Fruit fly (Drosophila melanogaster) whole organism: Measurements from ENCODE around the gene CG5355.

Experiments used
- CG8478 ChIP-seq: fragments of >200 bp; optimal IDR thresholded peaks from 2 replicates; lab custom pipeline; 2018; ENCODE audit warnings: inconsistent platforms
- Dll ChIP-seq: fragments of >200 bp; optimal IDR thresholded peaks from 2 replicates; lab custom pipeline; 2017
- EcR ChIP-seq, 2 experiments: fragments of >200 bp; optimal IDR thresholded peaks; 2 replicates each; lab custom pipeline; 2017; ENCODE audit warnings: missing biosample characterization in 2 of 2, missing genetic modification characterization in 2 of 2, missing genetic modification reagents in 2 of 2
- pan ChIP-seq: fragments of >200 bp; optimal IDR thresholded peaks from 2 replicates; lab custom pipeline; 2017
- psq ChIP-seq: fragments of >200 bp; optimal IDR thresholded peaks from 2 replicates; lab custom pipeline; 2017
- usp ChIP-seq: fragments of >200 bp; optimal IDR thresholded peaks from 2 replicates; lab custom pipeline; 2017; ENCODE audit warnings: missing biosample characterization, missing genetic modification characterization, mixed read lengths

Gene CG5355

DNA sequence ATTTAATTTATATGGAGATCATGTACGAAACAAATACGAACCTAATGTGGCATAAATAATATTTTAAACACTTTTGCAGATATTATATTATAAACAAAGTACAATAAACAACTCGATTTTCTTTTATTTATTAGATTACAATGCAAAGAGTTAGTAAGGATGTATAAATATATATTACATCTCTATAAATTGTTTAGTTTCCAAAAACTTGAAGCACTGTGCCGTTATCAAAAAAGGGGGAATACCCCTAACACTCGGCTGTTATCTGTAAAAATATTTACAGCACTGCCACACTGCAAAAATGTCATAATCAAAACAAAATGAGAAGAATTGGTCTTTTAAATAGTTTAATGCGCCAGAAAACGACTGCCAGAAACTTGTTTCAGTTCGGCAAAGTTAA, 15.3 kb upstream of the CG5355 start, which contains the start of gene CG5188:
Gene CG5188 (plus strand): TSS at position 302 of the 400 bp plus-strand sequence.
- TF ChIP-seq Dll (no peak), pan (lab: Kevin White, UChicago) (no peak), psq (no peak), EcR (GFP tag; optimal IDR thresholded peaks at IDR 0.05; lab: Kevin White, UChicago) (no peak), CG8478 (lab: Kevin White, UChicago) (no peak), usp (GFP tag; lab: Kevin White, UChicago) (no peak)

DNA sequence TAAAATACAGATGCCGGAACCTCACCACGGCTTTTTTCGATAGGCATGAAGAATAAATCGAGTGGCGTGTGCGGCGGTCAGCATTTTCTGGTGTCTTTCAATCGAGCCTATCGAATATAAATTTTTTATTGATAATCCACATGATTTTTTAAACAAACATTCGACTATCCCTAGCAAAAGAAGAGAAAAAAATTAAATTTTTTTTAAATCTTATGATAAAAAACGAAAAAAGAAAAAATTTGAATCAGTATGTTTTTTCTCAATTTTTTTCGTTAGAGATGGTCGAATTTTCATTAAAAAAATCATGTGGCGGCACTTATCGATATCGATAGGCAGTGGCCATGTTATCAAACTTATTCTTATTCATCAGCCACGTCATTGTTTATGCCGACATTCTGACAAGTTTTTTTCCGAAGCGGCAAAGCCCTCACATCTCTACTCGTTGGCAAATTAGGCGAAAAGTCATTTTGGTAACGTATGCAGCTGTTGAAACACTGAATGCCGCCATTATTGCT, 13.3 kb upstream of the CG5355 start, which contains the start of the genes SmB and KdelR:
Gene SmB (minus strand): TSS at position 94 of the 515 bp plus-strand sequence.
Gene KdelR (plus strand): TSS at position 354 of the 515 bp plus-strand sequence.
- TF ChIP-seq psq (no peak), EcR (GFP tag; optimal IDR thresholded peaks at IDR 0.05; lab: Kevin White, UChicago) (no peak), pan (lab: Kevin White, UChicago) (no peak), Dll (no peak), CG8478 (lab: Kevin White, UChicago) (no peak), usp (GFP tag; lab: Kevin White, UChicago) (no peak)

- no peak for TF ChIP-seq EcR (GFP tag; optimal IDR thresholded peaks at IDR 0.05; lab: Kevin White, UChicago)
- no peak for TF ChIP-seq usp (GFP tag; lab: Kevin White, UChicago)
- no peak for TF ChIP-seq psq
- TF ChIP-seq pan (lab: Kevin White, UChicago): no peak
- TF ChIP-seq CG8478 (lab: Kevin White, UChicago): no peak
- TF ChIP-seq Dll: no peak
Observed at dm6 chr2L:10425599-10425998, 12.3 kb upstream of the CG5355 start.

- TF ChIP-seq Dll (no peak), psq (no peak), CG8478 (lab: Kevin White, UChicago) (no peak), usp (GFP tag; lab: Kevin White, UChicago) (no peak)
Observed at dm6 chr2L:10422643-10423606, 9.7 kb upstream of the CG5355 start, which contains the start of the genes pie and Wdfy2. Gene pie (minus strand): TSS chr2L:10422780. Gene Wdfy2 (plus strand): TSS chr2L:10423291.

DNA sequence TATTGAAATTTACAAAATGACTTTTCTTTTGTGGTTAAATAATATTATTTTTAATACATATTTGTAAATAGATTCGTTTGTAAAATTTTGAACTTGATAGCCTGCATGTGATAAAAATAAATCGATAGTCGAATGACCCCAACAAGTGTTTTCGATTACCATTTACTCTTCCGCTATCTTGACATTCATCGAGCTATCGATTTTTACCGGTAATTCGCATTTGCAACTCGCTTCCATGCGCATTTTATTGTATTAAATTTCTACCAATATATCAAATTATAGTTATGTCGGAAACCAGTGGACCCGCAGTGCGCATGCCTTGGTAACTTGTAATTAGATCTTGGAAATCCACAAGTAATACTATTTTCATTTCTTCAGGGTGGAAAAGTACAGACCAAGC, 5.7 kb upstream of the CG5355 start, which contains the start of gene RfC3:
Gene RfC3 (plus strand): TSS at position 210 of the 400 bp plus-strand sequence.
- TF ChIP-seq usp (GFP tag; lab: Kevin White, UChicago) (no peak), Dll (no peak), psq (no peak), EcR (GFP tag; optimal IDR thresholded peaks at IDR 0.05; lab: Kevin White, UChicago) (no peak), pan (lab: Kevin White, UChicago) (no peak)

dm6 chr2L:10408122-10408576, 5.1 kb downstream of the CG5355 start, which contains the start of the genes Ip259 and RpS27A:
Gene Ip259 (plus strand): TSS chr2L:10408352.
Gene RpS27A (plus strand): TSS chr2L:10408352.
- TF ChIP-seq CG8478 (lab: Kevin White, UChicago) (no peak), usp (GFP tag; lab: Kevin White, UChicago) (no peak), pan (lab: Kevin White, UChicago) (no peak), EcR (GFP tag; optimal IDR thresholded peaks at IDR 0.05; lab: Kevin White, UChicago) (no peak), Dll (no peak), psq (no peak)

DNA sequence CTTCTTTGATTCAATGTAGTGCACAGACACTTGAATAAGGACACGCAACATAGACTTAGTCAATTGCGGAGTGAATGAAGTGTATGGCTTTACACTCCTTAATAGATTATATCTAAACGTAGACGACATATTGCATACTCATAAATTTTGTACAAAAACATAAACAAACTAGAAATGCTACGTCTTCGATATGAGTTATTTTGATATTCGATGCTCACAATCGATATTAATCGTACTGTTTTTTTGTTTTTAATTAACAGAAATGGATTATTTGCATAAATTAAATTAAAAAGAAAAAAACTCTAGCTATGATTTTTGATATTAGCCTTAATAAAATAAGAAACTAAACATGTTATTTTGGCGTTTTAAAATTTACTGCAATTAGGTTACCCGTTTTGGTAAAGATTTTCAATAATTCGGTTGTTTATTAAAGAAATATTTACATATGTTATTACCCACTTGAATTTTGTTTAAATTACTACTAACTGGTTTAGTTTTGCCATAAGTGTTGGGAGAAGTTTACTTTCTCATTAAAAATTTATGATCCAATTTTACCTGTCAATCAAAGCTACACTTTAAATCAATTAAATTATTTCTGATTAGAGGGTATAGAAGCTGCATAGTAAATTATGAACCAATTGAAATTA, 8.1 kb downstream of the CG5355 start, which contains the start of the genes CG17768, LSm-4 and Ir31a:
Gene CG17768 (minus strand): TSS at position 196 of the 647 bp plus-strand sequence.
Gene LSm-4 (minus strand): TSS at position 196 of the 647 bp plus-strand sequence.
Gene Ir31a (plus strand): TSS at position 558 of the 647 bp plus-strand sequence.
- TF ChIP-seq CG8478 (lab: Kevin White, UChicago) (no peak), usp (GFP tag; lab: Kevin White, UChicago) (no peak), pan (lab: Kevin White, UChicago) (no peak), psq (no peak), Dll (no peak), EcR (GFP tag; optimal IDR thresholded peaks at IDR 0.05; lab: Kevin White, UChicago) (no peak)

DNA sequence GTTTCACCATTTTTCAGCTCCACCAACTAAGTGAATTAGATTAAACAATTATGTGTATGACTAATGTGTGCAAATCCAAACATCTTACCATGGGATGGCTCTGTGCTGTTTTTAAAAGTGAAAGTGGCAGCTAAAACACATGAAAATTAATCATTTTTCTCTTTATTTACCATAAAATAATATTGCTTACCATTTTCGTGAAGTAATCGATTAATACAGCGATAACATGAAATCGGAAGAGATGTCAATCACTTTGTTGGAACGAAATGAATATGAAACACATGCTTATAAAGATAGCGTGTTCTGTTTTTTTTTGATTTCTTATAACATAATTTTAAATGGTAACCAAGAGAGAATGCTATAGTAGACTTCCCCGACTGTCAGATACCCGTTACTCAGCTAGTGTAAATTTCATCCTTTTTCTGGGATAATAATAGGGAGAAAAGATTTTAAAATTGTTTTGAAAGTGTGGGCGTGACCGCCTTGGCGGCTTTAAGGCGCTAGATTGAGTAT, 9.4 kb downstream of the CG5355 start:
- TF ChIP-seq CG8478 (lab: Kevin White, UChicago) (no peak), EcR (GFP tag; optimal IDR thresholded peaks at IDR 0.05; lab: Kevin White, UChicago) (no peak), usp (GFP tag; lab: Kevin White, UChicago) (no peak), Dll (no peak)

- no peak for TF ChIP-seq CG8478 (lab: Kevin White, UChicago)
- no peak for TF ChIP-seq EcR (GFP tag; optimal IDR thresholded peaks at IDR 0.05; lab: Kevin White, UChicago)
- TF ChIP-seq psq: no peak
- TF ChIP-seq pan (lab: Kevin White, UChicago): no peak
- TF ChIP-seq Dll: no peak
- no peak for TF ChIP-seq usp (GFP tag; lab: Kevin White, UChicago)
Observed at dm6 chr2L:10396877-10397587, 16.2 kb downstream of the CG5355 start.

dm6 chr2L:10396488-10396824, 16.8 kb downstream of the CG5355 start, which contains the start of gene Cnot4:
Gene Cnot4 (plus strand): TSS chr2L:10396716.
- TF ChIP-seq EcR (GFP tag; optimal IDR thresholded peaks at IDR 0.05; lab: Kevin White, UChicago): no peak
- no peak for TF ChIP-seq pan (lab: Kevin White, UChicago)
- TF ChIP-seq Dll: no peak
- no peak for TF ChIP-seq usp (GFP tag; lab: Kevin White, UChicago)
- TF ChIP-seq CG8478 (lab: Kevin White, UChicago): no peak
- no peak for TF ChIP-seq psq
